Fruit fly (Drosophila melanogaster) whole organism, embryonic: ENCODE data around the gene CG16772.
A peak's percentile ranks its signal among the peaks of the same experiment; 100 is the strongest.

Experiments used
- Asciz ChIP-seq: fragments of 200-800 bp; sonication (Bioruptor generic); optimal IDR thresholded peaks from 2 replicates; lab custom pipeline; 2017; ENCODE audit warnings: missing biosample characterization, mild to moderate bottlenecking, missing genetic modification characterization, missing genetic modification reagents
- B-H1 ChIP-seq: fragments of 200-800 bp; sonication (Bioruptor generic); IDR thresholded peaks from 3 replicates; pipeline ENCODE4 v1.3.6; 2022; ENCODE audit warnings: missing biosample characterization, missing genetic modification characterization
- Blimp-1 ChIP-seq: fragments of 200-800 bp; sonication (Bioruptor generic); optimal IDR thresholded peaks from 3 replicates; lab custom pipeline; 2018; ENCODE audit warnings: missing biosample characterization, missing genetic modification characterization, mild to moderate bottlenecking, moderate library complexity, missing genetic modification reagents
- CG1024 ChIP-seq: fragments of 200-800 bp; sonication (Bioruptor generic); IDR thresholded peaks from 2 replicates; pipeline ENCODE4 v1.3.6; 2022; ENCODE audit warnings: missing biosample characterization, missing genetic modification characterization
- CG10321 ChIP-seq: fragments of 200-800 bp; sonication (Bioruptor generic); IDR thresholded peaks from 2 replicates; pipeline ENCODE4 v1.3.6; 2022; ENCODE audit warnings: missing biosample characterization, missing genetic modification characterization
- CG12071 ChIP-seq: fragments of 200-800 bp; sonication (Bioruptor generic); optimal IDR thresholded peaks from 3 replicates; lab custom pipeline; 2018; ENCODE audit warnings: missing biosample characterization, mild to moderate bottlenecking, missing genetic modification characterization
- CG12155 ChIP-seq: fragments of 200-800 bp; sonication (Bioruptor generic); optimal IDR thresholded peaks from 3 replicates; lab custom pipeline; 2016; ENCODE audit warnings: missing biosample characterization, missing genetic modification characterization
- CG1233 ChIP-seq: fragments of 200-800 bp; sonication (Bioruptor generic); optimal IDR thresholded peaks from 4 replicates; lab custom pipeline; 2018; ENCODE audit warnings: missing biosample characterization, mild to moderate bottlenecking, missing genetic modification characterization
- CG12659 ChIP-seq: fragments of 200-800 bp; sonication (Bioruptor generic); optimal IDR thresholded peaks from 3 replicates; lab custom pipeline; 2017; ENCODE audit warnings: mild to moderate bottlenecking, missing biosample characterization, missing genetic modification reagents, missing genetic modification characterization
- CG1603 ChIP-seq: fragments of 200-800 bp; sonication (Bioruptor generic); optimal IDR thresholded peaks from 2 replicates; lab custom pipeline; 2019; ENCODE audit warnings: missing biosample characterization, mild to moderate bottlenecking, missing genetic modification characterization, moderate library complexity
- CG16813 ChIP-seq: fragments of 200-800 bp; sonication (Bioruptor generic); IDR thresholded peaks from 3 replicates; pipeline ENCODE4 v1.3.6; 2022; ENCODE audit warnings: missing biosample characterization, missing genetic modification characterization; ENCODE audit not compliant: partially characterized antibody
- CG16815 ChIP-seq: fragments of 200-800 bp; sonication (Bioruptor generic); optimal IDR thresholded peaks from 3 replicates; lab custom pipeline; 2017; ENCODE audit warnings: missing biosample characterization, mild to moderate bottlenecking, missing genetic modification characterization
- CG3407 ChIP-seq: fragments of 200-800 bp; sonication (Bioruptor generic); optimal IDR thresholded peaks from 2 replicates; lab custom pipeline; 2018; ENCODE audit warnings: missing biosample characterization, mild to moderate bottlenecking, missing genetic modification characterization
- CG4707 ChIP-seq: fragments of 200-800 bp; sonication (Bioruptor generic); optimal IDR thresholded peaks from 2 replicates; lab custom pipeline; 2018; ENCODE audit warnings: missing biosample characterization, mild to moderate bottlenecking, missing genetic modification characterization, moderate library complexity
- CG5180 ChIP-seq: fragments of 200-800 bp; sonication (Bioruptor generic); optimal IDR thresholded peaks from 3 replicates; lab custom pipeline; 2017; ENCODE audit warnings: missing biosample characterization, missing genetic modification characterization, mild to moderate bottlenecking, moderate library complexity, missing genetic modification reagents
- CG7928 ChIP-seq: fragments of 200-800 bp; sonication (Bioruptor generic); optimal IDR thresholded peaks from 2 replicates; lab custom pipeline; 2017; ENCODE audit warnings: missing biosample characterization, mild to moderate bottlenecking, missing genetic modification characterization
- CG8924 ChIP-seq: fragments of 200-800 bp; optimal IDR thresholded peaks from 3 replicates; lab custom pipeline; 2019; ENCODE audit warnings: missing biosample characterization, mild to moderate bottlenecking, missing genetic modification characterization, moderate library complexity
- D19B ChIP-seq: fragments of 200-800 bp; sonication (Bioruptor generic); optimal IDR thresholded peaks from 2 replicates; lab custom pipeline; 2017; ENCODE audit warnings: missing biosample characterization, mild to moderate bottlenecking, missing genetic modification characterization
- HLH4C ChIP-seq: fragments of 200-800 bp; sonication (Bioruptor generic); IDR thresholded peaks from 3 replicates; pipeline ENCODE4 v1.3.6; 2022; ENCODE audit warnings: missing biosample characterization, missing genetic modification characterization; ENCODE audit not compliant: partially characterized antibody
- Lhr ChIP-seq: fragments of 200-800 bp; sonication (Bioruptor generic); optimal IDR thresholded peaks from 3 replicates; lab custom pipeline; 2017; ENCODE audit warnings: mild to moderate bottlenecking, missing biosample characterization, missing genetic modification reagents, missing genetic modification characterization
- MESR4 ChIP-seq: fragments of 200-800 bp; sonication (Bioruptor generic); optimal IDR thresholded peaks from 2 replicates; lab custom pipeline; 2018; ENCODE audit warnings: missing biosample characterization, mild to moderate bottlenecking, missing genetic modification characterization, moderate library complexity
- MTF-1 ChIP-seq: fragments of 200-800 bp; sonication (Bioruptor generic); optimal IDR thresholded peaks from 2 replicates; lab custom pipeline; 2018; ENCODE audit warnings: missing biosample characterization, mild to moderate bottlenecking, missing genetic modification characterization, borderline replicate concordance
- Tbp ChIP-seq: fragments of >200 bp; optimal IDR thresholded peaks from 2 replicates; lab custom pipeline; 2018; ENCODE audit warnings: missing biosample characterization, missing genetic modification characterization
- Xrp1 ChIP-seq: fragments of 200-800 bp; sonication (Bioruptor generic); IDR thresholded peaks from 2 replicates; pipeline ENCODE4 v1.3.6; 2022; ENCODE audit warnings: missing biosample characterization, missing genetic modification characterization
- bowl ChIP-seq: fragments of 200-800 bp; sonication (Bioruptor generic); IDR thresholded peaks from 2 replicates; pipeline ENCODE4 v1.3.6; 2022; ENCODE audit warnings: missing biosample characterization, missing genetic modification characterization
- dmrt99B ChIP-seq: fragments of 200-800 bp; sonication (Bioruptor generic); optimal IDR thresholded peaks from 2 replicates; lab custom pipeline; 2018; ENCODE audit warnings: missing biosample characterization, mild to moderate bottlenecking, missing genetic modification characterization, moderate library complexity
- esg ChIP-seq: fragments of 200-800 bp; sonication (Bioruptor generic); conservative IDR thresholded peaks from 2 replicates; pipeline ENCODE4 v1.3.6; 2022; ENCODE audit warnings: missing biosample characterization, missing genetic modification characterization
- fd64A ChIP-seq: fragments of 200-800 bp; sonication (Bioruptor generic); optimal IDR thresholded peaks from 3 replicates; lab custom pipeline; 2018; ENCODE audit warnings: missing biosample characterization, mild to moderate bottlenecking, missing genetic modification characterization
- gem ChIP-seq: fragments of 200-800 bp; sonication (Bioruptor generic); optimal IDR thresholded peaks from 2 replicates; lab custom pipeline; 2019; ENCODE audit warnings: missing biosample characterization, mild to moderate bottlenecking, missing genetic modification characterization, moderate library complexity
- hbn ChIP-seq: fragments of 200-800 bp; sonication (Bioruptor generic); IDR thresholded peaks from 2 replicates; pipeline ENCODE4 v1.3.6; 2022; ENCODE audit warnings: missing biosample characterization, missing genetic modification characterization; ENCODE audit not compliant: partially characterized antibody
- klu ChIP-seq: fragments of 200-800 bp; sonication (Bioruptor generic); IDR thresholded peaks from 2 replicates; pipeline ENCODE4 v1.3.6; 2022; ENCODE audit warnings: missing biosample characterization, missing genetic modification characterization
- knrl ChIP-seq: fragments of 200-800 bp; sonication (Bioruptor generic); IDR thresholded peaks from 3 replicates; pipeline ENCODE4 v1.3.6; 2022; ENCODE audit warnings: missing biosample characterization, missing genetic modification characterization; ENCODE audit not compliant: partially characterized antibody
- lbe ChIP-seq: fragments of 200-800 bp; sonication (Bioruptor generic); optimal IDR thresholded peaks from 2 replicates; lab custom pipeline; 2016; ENCODE audit warnings: missing biosample characterization, mild to moderate bottlenecking, missing genetic modification characterization
- lola ChIP-seq, 3 experiments: fragments of >200 bp in 2 of 3; fragments of 200-800 bp in 1 of 3; sonication (Bioruptor generic) in 1 of 3; optimal IDR thresholded peaks; 2 replicates each; lab custom pipeline; 2017 to 2019; ENCODE audit warnings: missing biosample characterization in 3 of 3, missing genetic modification characterization in 3 of 3, mild to moderate bottlenecking in 1 of 3, moderate library complexity in 1 of 3
- lov ChIP-seq, 2 experiments: fragments of 200-800 bp in 1 of 2; fragments of >200 bp in 1 of 2; sonication (Bioruptor generic) in 1 of 2; IDR thresholded peaks in 1 of 2; optimal IDR thresholded peaks in 1 of 2; 2 replicates in 1 of 2; 3 replicates in 1 of 2; pipeline versions ENCODE4 v1.3.6 to Lab custom; 2017 to 2022; ENCODE audit warnings: missing biosample characterization in 1 of 2, missing genetic modification characterization in 1 of 2
- otp ChIP-seq: fragments of 200-800 bp; sonication (Bioruptor generic); IDR thresholded peaks from 3 replicates; pipeline ENCODE4, ENCODE4 v1.3.6; 2022; ENCODE audit warnings: missing biosample characterization, missing genetic modification characterization
- repo ChIP-seq: fragments of 200-800 bp; sonication (Bioruptor generic); optimal IDR thresholded peaks from 2 replicates; lab custom pipeline; 2016; ENCODE audit warnings: missing biosample characterization, missing genetic modification characterization
- row ChIP-seq: fragments of 200-800 bp; sonication (Bioruptor generic); IDR thresholded peaks from 3 replicates; pipeline ENCODE4 v1.3.6; 2022; ENCODE audit warnings: missing biosample characterization, missing genetic modification characterization
- sens ChIP-seq: fragments of 200-800 bp; sonication (Bioruptor generic); peaks from one replicate; lab custom pipeline; 2016; ENCODE audit warnings: missing biosample characterization, missing genetic modification characterization
- zf30C ChIP-seq: fragments of 200-800 bp; sonication (Bioruptor generic); optimal IDR thresholded peaks from 3 replicates; lab custom pipeline; 2018; ENCODE audit warnings: missing biosample characterization, mild to moderate bottlenecking, missing genetic modification characterization

Gene CG16772

DNA sequence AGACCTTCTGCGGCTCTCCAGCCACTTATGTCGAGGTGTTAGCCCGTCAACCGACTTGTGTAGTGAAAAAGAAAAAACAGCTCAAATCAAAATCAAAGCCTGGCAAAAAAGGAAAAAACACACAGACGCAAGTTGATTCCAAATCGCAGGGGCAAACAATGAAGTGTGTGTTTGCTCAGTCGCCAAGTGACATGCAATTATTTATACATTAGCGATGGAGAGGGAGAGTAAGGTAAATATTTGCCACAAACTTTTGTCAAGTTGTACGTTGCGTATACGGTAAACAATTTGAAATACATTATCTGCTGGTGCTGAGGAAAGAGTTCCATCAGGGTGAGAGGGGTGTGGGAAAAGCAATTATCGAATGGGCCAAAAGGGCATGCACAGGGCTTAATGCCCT lies 35.7 kb downstream of the CG16772 start (continued):
- TF ChIP-seq row (GFP tag; lab: Robert Waterston, UW) (no peak), CG1603 (tag; lab: Kevin White, UChicago) (peak; percentile 23), repo (GFP tag; lab: Kevin White, UChicago) (no peak), CG7928 (GFP tag; lab: Kevin White, UChicago) (no peak), lov (optimal IDR thresholded peaks at IDR 0.05; lab: Kevin White, UChicago) (no peak), lov (GFP tag; IDR thresholded peaks at IDR 0.05; lab: Robert Waterston, UW) (no peak), lola (GFP tag; optimal IDR thresholded peaks at IDR 0.05; lab: Kevin White, UChicago) (no peak), CG8924 (tag; lab: Kevin White, UChicago) (no peak), MTF-1 (peak; percentile 30), CG16813 (no peak), MESR4 (no peak), gem (tag; lab: Kevin White, UChicago) (peak; percentile 14), Lhr (GFP tag; lab: Kevin White, UChicago) (no peak), Asciz (GFP tag; lab: Kevin White, UChicago) (peak; percentile 72), knrl (no peak), CG1024 (GFP tag; lab: Robert Waterston, UW) (no peak), HLH4C (GFP tag; lab: Robert Waterston, UW) (no peak), klu (GFP tag; lab: Robert Waterston, UW) (no peak), B-H1 (GFP tag; lab: Robert Waterston, UW) (no peak), CG10321 (GFP tag; lab: Robert Waterston, UW) (no peak), D19B (GFP tag; lab: Kevin White, UChicago) (no peak), hbn (GFP tag; lab: Robert Waterston, UW) (no peak), CG12659 (GFP tag; lab: Kevin White, UChicago) (no peak), dmrt99B (tag; lab: Kevin White, UChicago) (peak; percentile 16), bowl (no peak), CG5180 (GFP tag; lab: Kevin White, UChicago) (peak; percentile 34), Blimp-1 (GFP tag; lab: Kevin White, UChicago) (peak; percentile 48), CG12155 (GFP tag; lab: Kevin White, UChicago) (no peak), CG3407 (GFP tag; lab: Kevin White, UChicago) (peak; percentile 24), CG12071 (peak; percentile 48), esg (no peak), lbe (GFP tag; lab: Kevin White, UChicago) (no peak), Tbp (GFP tag; lab: Kevin White, UChicago) (no peak), otp (GFP tag; lab: Robert Waterston, UW) (no peak), CG4707 (GFP tag; lab: Kevin White, UChicago) (peak; percentile 32), fd64A (GFP tag; lab: Kevin White, UChicago) (peak; percentile 60), CG1233 (GFP tag; lab: Kevin White, UChicago) (peak; percentile 1), CG16815 (GFP tag; lab: Kevin White, UChicago) (no peak), Xrp1 (GFP tag; lab: Robert Waterston, UW) (peak; percentile 37; the same call in 1 of the 2 replicates), sens (GFP tag; lab: Kevin White, UChicago) (peak; percentile 76), zf30C (GFP tag; lab: Kevin White, UChicago) (no peak)
- TF ChIP-seq, all 482 proteins: peak for 46
